Worm (Caenorhabditis elegans) whole organism, L4/young adult: ENCODE results near the gene zif-1.

ENCODE experiments used
- W03F9.2 ChIP-seq: fragments of 150-350 bp; optimal IDR thresholded peaks from 2 replicates; lab custom pipeline; 2014; ENCODE audit warnings: missing biosample characterization, missing genetic modification characterization
- dao-5 ChIP-seq: sonication (generic microtip); optimal IDR thresholded peaks from 2 replicates; lab custom pipeline; 2016; ENCODE audit warnings: missing genotype, missing genetic modification characterization, moderate library complexity, missing compliant biosample characterization
- him-1 ChIP-seq: sonication (generic microtip); optimal IDR thresholded peaks from 2 replicates; lab custom pipeline; 2016; ENCODE audit warnings: missing genotype, missing genetic modification reagents, missing genetic modification characterization, missing compliant biosample characterization

zif-1 gene

ce11 chrIII:9002545-9002944 is at the start of gene zif-1, which contains the start of gene F59B2.15:
TSS of gene zif-1 (plus strand) at chrIII:9002779.
TSS of gene F59B2.15 (minus strand) at chrIII:9002645.
- TF ChIP-seq dao-5 (tag; lab: Kevin White, UChicago), result no peak
- TF ChIP-seq him-1, result no peak
- TF ChIP-seq W03F9.2 (tag; lab: Kevin White, UChicago), result no peak

DNA sequence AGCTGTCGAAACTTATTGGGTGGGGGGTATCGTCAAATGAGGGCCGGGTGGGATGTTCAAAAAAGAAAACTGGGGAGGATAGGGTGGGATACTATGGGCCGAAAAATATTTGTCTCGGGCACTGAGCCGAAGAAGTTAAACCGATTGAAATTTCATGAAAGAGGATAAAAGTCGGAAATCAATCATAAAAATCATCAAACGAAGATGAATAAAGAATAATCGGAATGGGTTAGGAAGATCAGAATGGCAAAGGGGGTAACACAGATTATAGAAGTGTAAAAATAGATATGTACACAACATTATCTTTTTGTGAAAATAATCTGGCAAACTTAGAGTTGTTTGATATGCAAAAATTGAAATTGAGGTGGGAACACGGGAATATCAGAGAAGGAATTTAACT is 47.0 kb upstream of the zif-1 start:
- TF ChIP-seq W03F9.2 (tag; lab: Kevin White, UChicago), result no peak
- no peak for TF ChIP-seq dao-5 (tag; lab: Kevin White, UChicago)
- no peak for TF ChIP-seq him-1

DNA sequence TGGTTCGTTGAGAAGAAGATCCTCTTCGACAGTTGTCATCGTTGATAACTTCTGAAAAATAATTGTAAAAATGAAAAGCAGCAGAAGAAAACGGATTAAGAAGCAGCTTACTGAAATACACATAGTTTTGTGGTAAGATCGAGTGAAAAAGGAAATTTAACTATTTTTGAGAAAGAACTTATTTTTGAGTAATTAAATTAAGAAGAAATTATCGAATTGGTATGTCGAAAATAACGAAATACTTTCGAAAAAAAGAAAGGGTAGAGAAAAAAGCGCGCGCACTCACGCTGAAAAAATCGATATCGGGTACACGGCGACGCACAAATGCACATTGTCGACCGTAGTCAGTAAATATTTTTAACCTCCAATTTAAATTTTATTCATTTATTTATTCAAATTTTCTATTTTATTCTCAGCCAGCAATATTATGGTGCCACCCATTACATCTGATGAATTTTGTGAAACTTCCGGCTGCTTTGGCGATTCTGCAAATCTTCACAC is 46.4 kb upstream of the zif-1 start, which contains the start of the genes ZK643.5 and ZK643.2:
ZK643.5 (minus strand) TSS at position 51 of the 501 bp plus-strand sequence.
ZK643.2 (plus strand) TSS at position 395 of the 501 bp plus-strand sequence.
- TF ChIP-seq W03F9.2 (tag; lab: Kevin White, UChicago) (peak; percentile 82), dao-5 (tag; lab: Kevin White, UChicago) (no peak), him-1 (no peak)

- TF ChIP-seq him-1, result no peak
- no peak for TF ChIP-seq dao-5 (tag; lab: Kevin White, UChicago)
- no peak for TF ChIP-seq W03F9.2 (tag; lab: Kevin White, UChicago)
Measured at ce11 chrIII:8960664-8961063, 41.9 kb upstream of the zif-1 start, which contains the start of gene ZK643.6. TSS of gene ZK643.6 (minus strand) at chrIII:8960764.

DNA sequence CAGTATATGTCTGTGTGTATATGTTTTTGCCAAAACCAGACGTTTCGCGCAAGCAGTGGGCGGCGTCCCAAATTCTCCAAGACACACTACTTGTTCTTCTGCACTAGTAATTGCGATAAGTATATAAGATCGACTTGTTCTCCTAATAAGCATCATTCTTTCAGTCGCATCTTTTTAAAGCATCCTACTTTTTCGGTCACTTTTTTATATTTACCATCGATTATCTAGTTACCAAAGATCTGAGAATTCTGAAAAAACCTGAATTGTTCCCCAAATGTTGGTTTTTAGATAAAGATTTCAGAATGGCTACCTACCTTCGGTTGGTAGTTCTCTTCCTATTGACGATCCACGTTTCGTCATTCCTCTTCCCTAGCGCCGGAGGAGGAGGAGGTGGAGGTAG is 40.6 kb upstream of the zif-1 start, which contains the start of gene grl-25:
grl-25 (plus strand) TSS at position 301 of the 400 bp plus-strand sequence.
- TF ChIP-seq him-1, result no peak
- TF ChIP-seq W03F9.2 (tag; lab: Kevin White, UChicago), result no peak
- no peak for TF ChIP-seq dao-5 (tag; lab: Kevin White, UChicago)

DNA sequence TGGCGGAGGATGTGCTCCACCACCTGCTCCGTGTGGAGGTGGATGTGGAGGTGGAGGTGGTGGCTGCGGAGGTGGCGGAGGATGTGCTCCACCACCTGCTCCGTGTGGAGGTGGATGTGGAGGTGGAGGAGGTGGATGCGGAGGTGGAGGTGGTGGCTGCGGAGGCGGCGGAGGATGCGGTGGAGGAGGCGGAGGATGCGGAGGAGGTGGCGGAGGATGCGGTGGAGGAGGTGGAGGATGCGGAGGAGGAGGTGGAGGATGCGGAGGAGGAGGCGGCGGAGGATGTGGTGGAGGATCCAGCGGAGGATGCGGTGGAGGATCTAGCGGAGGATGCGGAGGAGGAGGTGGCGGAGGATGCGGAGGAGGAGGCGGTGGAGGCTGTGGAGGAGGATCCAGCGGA is 40.1 kb upstream of the zif-1 start:
- no peak for TF ChIP-seq W03F9.2 (tag; lab: Kevin White, UChicago)
- TF ChIP-seq dao-5 (tag; lab: Kevin White, UChicago), result no peak
- no peak for TF ChIP-seq him-1

DNA sequence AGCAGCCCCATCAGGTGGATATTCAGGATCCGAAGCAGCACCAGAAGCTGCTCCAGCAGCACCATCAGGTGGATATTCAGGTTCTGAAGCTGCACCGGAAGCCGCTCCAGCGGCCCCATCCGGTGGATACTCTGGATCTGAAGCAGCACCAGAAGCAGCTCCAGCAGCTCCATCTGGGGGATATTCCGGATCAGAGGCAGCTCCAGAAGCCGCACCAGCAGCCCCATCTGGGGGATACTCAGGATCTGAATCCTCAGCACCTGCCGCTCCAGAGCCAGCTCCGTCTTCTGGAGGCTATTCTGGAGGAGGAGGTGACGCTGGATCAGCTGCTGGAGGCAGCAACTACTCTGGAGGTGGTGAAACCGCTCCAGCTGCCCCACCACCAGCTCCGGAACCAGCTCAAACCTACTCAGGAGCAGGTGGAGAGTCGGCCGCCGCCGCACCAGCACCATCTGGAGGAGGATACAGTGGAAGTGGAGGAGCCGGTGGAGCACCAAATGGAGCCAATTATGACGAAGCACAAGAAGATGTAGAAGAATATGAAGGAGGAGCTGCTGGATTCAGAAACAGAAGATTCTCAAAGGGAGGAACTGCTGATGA is 37.8 kb upstream of the zif-1 start:
- TF ChIP-seq dao-5 (tag; lab: Kevin White, UChicago) (no peak), W03F9.2 (tag; lab: Kevin White, UChicago) (no peak), him-1 (no peak)

ce11 chrIII:8967639-8968038 is 34.9 kb upstream of the zif-1 start, which contains the start of the genes bud-13 and rpap-2:
TSS of gene bud-13 (minus strand) at chrIII:8967727.
TSS of gene rpap-2 (plus strand) at chrIII:8967967.
- TF ChIP-seq him-1, result no peak
- TF ChIP-seq W03F9.2 (tag; lab: Kevin White, UChicago), result peak; percentile 36

ce11 chrIII:8971255-8972020 is 31.1 kb upstream of the zif-1 start, which contains the start of the genes eif-3.D and R08D7.4:
TSS of gene eif-3.D (minus strand) at chrIII:8971578.
TSS of gene R08D7.4 (plus strand) at chrIII:8971892.
- TF ChIP-seq dao-5 (tag; lab: Kevin White, UChicago) (no peak), W03F9.2 (tag; lab: Kevin White, UChicago) (peak; percentile 79)

ce11 chrIII:8973163-8973562 is 29.4 kb upstream of the zif-1 start:
- TF ChIP-seq him-1 (peak; percentile 21), W03F9.2 (tag; lab: Kevin White, UChicago) (no peak)

- no peak for TF ChIP-seq dao-5 (tag; lab: Kevin White, UChicago)
- no peak for TF ChIP-seq him-1
- no peak for TF ChIP-seq W03F9.2 (tag; lab: Kevin White, UChicago)
Measured at ce11 chrIII:8973826-8974225, 28.8 kb upstream of the zif-1 start, which contains the start of gene R08D7.5. TSS of gene R08D7.5 (plus strand) at chrIII:8974126.

DNA sequence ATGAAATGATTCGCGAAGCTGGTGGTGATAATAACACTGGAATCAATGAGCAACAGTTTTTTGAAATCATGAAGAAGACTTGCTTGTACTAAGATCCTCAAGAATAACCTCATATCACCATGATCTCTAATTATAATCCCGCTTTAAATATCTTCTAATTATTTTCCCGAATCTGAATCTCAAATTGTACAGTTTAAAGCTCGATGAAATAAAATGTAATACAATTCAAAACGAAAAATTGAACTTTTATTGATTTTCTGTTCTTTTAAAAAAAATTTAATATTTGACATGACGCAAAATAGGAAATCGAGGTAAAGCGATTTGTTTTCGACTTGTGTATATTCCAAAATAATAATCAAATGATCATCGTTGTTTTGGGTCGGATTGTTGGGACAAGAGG is 27.7 kb upstream of the zif-1 start:
- TF ChIP-seq W03F9.2 (tag; lab: Kevin White, UChicago) (no peak), him-1 (peak; percentile 7)

- TF ChIP-seq him-1 (no peak), W03F9.2 (tag; lab: Kevin White, UChicago) (no peak), dao-5 (tag; lab: Kevin White, UChicago) (no peak)
Measured at ce11 chrIII:8978512-8979352, 23.8 kb upstream of the zif-1 start.
